Comparison of ENCODE assay signal across 1 fruit fly cellular context in genomic region chr3R:13453955-13454354, dm6.
TF ChIP-seq lines count a peak whose summit lies in the region.

No protein-coding gene starts in this region.

TF ChIP-seq in whole organism, embryonic, 481 proteins besides CTCF, POLR2A, EP300 and RAD21 (continued from another document and continues in another):
- no peak for TF ChIP-seq Lhr (GFP tag; optimal IDR thresholded peaks at IDR 0.05; lab: Kevin White, UChicago)
- no peak for TF ChIP-seq CG8478 (optimal IDR thresholded peaks at IDR 0.05; lab: Kevin White, UChicago)
- TF ChIP-seq CG13296 (GFP tag; optimal IDR thresholded peaks at IDR 0.05; lab: Kevin White, UChicago): peak; percentile 49
- TF ChIP-seq Hsf (GFP tag; optimal IDR thresholded peaks at IDR 0.05; lab: Kevin White, UChicago): peak; percentile 51
- peak; percentile 45 for TF ChIP-seq CG6765 (GFP tag; optimal IDR thresholded peaks at IDR 0.05; lab: Kevin White, UChicago)
- peak; percentile 41 for TF ChIP-seq CG15601 (tag; optimal IDR thresholded peaks at IDR 0.05; lab: Kevin White, UChicago)
- TF ChIP-seq ham (GFP tag; IDR thresholded peaks at IDR 0.05; lab: Robert Waterston, UW): 0 out of 2 replicates have a peak, but pooled peaks have one; percentile 17
- no peak for TF ChIP-seq pb (GFP tag; optimal IDR thresholded peaks at IDR 0.05; lab: Kevin White, UChicago)
- TF ChIP-seq CG4404 (GFP tag; IDR thresholded peaks at IDR 0.05; lab: Robert Waterston, UW): peak; percentile 37; the same call in 1 of the 2 replicates
- peak; percentile 58; the same call in 1 of the 3 replicates for TF ChIP-seq CG7357 (GFP tag; IDR thresholded peaks at IDR 0.05; lab: Robert Waterston, UW)
- peak; percentile 73; the same call in 2 of the 3 replicates for TF ChIP-seq CG11695 (GFP tag; IDR thresholded peaks at IDR 0.05; lab: Robert Waterston, UW)
- peak; percentile 67 for TF ChIP-seq klu (GFP tag; IDR thresholded peaks at IDR 0.05; lab: Robert Waterston, UW)
- TF ChIP-seq gt (GFP tag; IDR thresholded peaks at IDR 0.05; lab: Robert Waterston, UW): no peak
- peak; percentile 21 for TF ChIP-seq CG18011 (GFP tag; optimal IDR thresholded peaks at IDR 0.05; lab: Kevin White, UChicago)
- peak; percentile 82 for TF ChIP-seq lilli (GFP tag; optimal IDR thresholded peaks at IDR 0.05; lab: Kevin White, UChicago)
- no peak for TF ChIP-seq Bgb (GFP tag; IDR thresholded peaks at IDR 0.05; lab: Robert Waterston, UW; ENCODE audit: partially characterized antibody)
- no peak for TF ChIP-seq tup (GFP tag; optimal IDR thresholded peaks at IDR 0.05; lab: Kevin White, UChicago)
- peak; percentile 21 for TF ChIP-seq CG9876 (GFP tag; optimal IDR thresholded peaks at IDR 0.05; lab: Kevin White, UChicago)
- TF ChIP-seq z (GFP tag; IDR thresholded peaks at IDR 0.05; lab: Robert Waterston, UW): no peak
- peak; percentile 54 for TF ChIP-seq gsb-n (tag; optimal IDR thresholded peaks at IDR 0.05; lab: Kevin White, UChicago)
- peak; percentile 64 for TF ChIP-seq E2f1 (GFP tag; IDR thresholded peaks at IDR 0.05; lab: Robert Waterston, UW)
- no peak for TF ChIP-seq maf-S (GFP tag; optimal IDR thresholded peaks at IDR 0.05; lab: Kevin White, UChicago)
- no peak for TF ChIP-seq CG16815 (GFP tag; optimal IDR thresholded peaks at IDR 0.05; lab: Kevin White, UChicago)
- no peak for TF ChIP-seq corto (GFP tag; optimal IDR thresholded peaks at IDR 0.05; lab: Kevin White, UChicago)
- peak; percentile 23 for TF ChIP-seq org-1 (GFP tag; optimal IDR thresholded peaks at IDR 0.05; lab: Kevin White, UChicago)
- TF ChIP-seq B-H2 (GFP tag; optimal IDR thresholded peaks at IDR 0.05; lab: Kevin White, UChicago): peak; percentile 5
- TF ChIP-seq cas (GFP tag; IDR thresholded peaks at IDR 0.05; lab: Robert Waterston, UW): peak; percentile 64; the same call in 1 of the 2 replicates
- no peak for TF ChIP-seq mld (GFP tag; IDR thresholded peaks at IDR 0.05; lab: Robert Waterston, UW; ENCODE audit: partially characterized antibody)
- TF ChIP-seq nom (GFP tag; optimal IDR thresholded peaks at IDR 0.05; lab: Kevin White, UChicago): no peak
- TF ChIP-seq sisA (GFP tag; IDR thresholded peaks at IDR 0.05; lab: Robert Waterston, UW): peak; percentile 61
- peak; percentile 39; the same call in 1 of the 2 replicates for TF ChIP-seq MBD-R2 (GFP tag; IDR thresholded peaks at IDR 0.05; lab: Robert Waterston, UW)
- TF ChIP-seq hkb (optimal IDR thresholded peaks at IDR 0.05; lab: Kevin White, UChicago): no peak
- TF ChIP-seq hkb (GFP tag; IDR thresholded peaks at IDR 0.05; lab: Robert Waterston, UW): peak; percentile 83; the same call in 1 of the 2 replicates
- peak; percentile 46; the same call in 1 of the 3 replicates for TF ChIP-seq croc (GFP tag; conservative IDR thresholded peaks at IDR 0.05; lab: Robert Waterston, UW)
- peak; percentile 31; the same call in 1 of the 2 replicates for TF ChIP-seq onecut (GFP tag; IDR thresholded peaks at IDR 0.05; lab: Robert Waterston, UW)
- peak; percentile 76 for TF ChIP-seq CG14014 (GFP tag; IDR thresholded peaks at IDR 0.05; lab: Robert Waterston, UW)
- peak; percentile 41 for TF ChIP-seq CG12744 (GFP tag; optimal IDR thresholded peaks at IDR 0.05; lab: Kevin White, UChicago)
- no peak for TF ChIP-seq CG13287 (GFP tag; IDR thresholded peaks at IDR 0.05; lab: Robert Waterston, UW; ENCODE audit: partially characterized antibody)
- TF ChIP-seq psq (GFP tag; optimal IDR thresholded peaks at IDR 0.05; lab: Kevin White, UChicago): no peak
- peak; percentile 14 for TF ChIP-seq Hr3 (GFP tag; optimal IDR thresholded peaks at IDR 0.05; lab: Kevin White, UChicago)
- TF ChIP-seq Asciz (GFP tag; optimal IDR thresholded peaks at IDR 0.05; lab: Kevin White, UChicago): peak; percentile 30
- TF ChIP-seq Gug (GFP tag; IDR thresholded peaks at IDR 0.05; lab: Robert Waterston, UW): peak; percentile 44; the same call in 2 of the 4 replicates
- no peak for TF ChIP-seq dmrt11E (tag; optimal IDR thresholded peaks at IDR 0.05; lab: Kevin White, UChicago)
- peak; percentile 62 for TF ChIP-seq CG14710 (tag; optimal IDR thresholded peaks at IDR 0.05; lab: Kevin White, UChicago)
- TF ChIP-seq CG3995 (GFP tag; optimal IDR thresholded peaks at IDR 0.05; lab: Kevin White, UChicago): no peak
- peak in 1 of 2 experiments; percentile 50 for TF ChIP-seq eve (GFP tag; optimal IDR thresholded peaks at IDR 0.05; lab: Kevin White, UChicago)
- TF ChIP-seq CG10209 (GFP tag; optimal IDR thresholded peaks at IDR 0.05; lab: Kevin White, UChicago): peak; percentile 61
- TF ChIP-seq Doc3 (GFP tag; IDR thresholded peaks at IDR 0.05; lab: Robert Waterston, UW; ENCODE audit: partially characterized antibody): no peak
- no peak for TF ChIP-seq BEAF-32 (GFP tag; optimal IDR thresholded peaks at IDR 0.05; lab: Kevin White, UChicago)
- TF ChIP-seq Sox102F (GFP tag; optimal IDR thresholded peaks at IDR 0.05; lab: Kevin White, UChicago): peak; percentile 75
- TF ChIP-seq Six4 (GFP tag; optimal IDR thresholded peaks at IDR 0.05; lab: Kevin White, UChicago): peak; percentile 41
- peak; percentile 52 for TF ChIP-seq CG12104 (GFP tag; optimal IDR thresholded peaks at IDR 0.05; lab: Kevin White, UChicago)
- TF ChIP-seq Adf1 (GFP tag; IDR thresholded peaks at IDR 0.05; lab: Robert Waterston, UW): 0 out of 2 replicates have a peak, but pooled peaks have one; percentile 29
- no peak for TF ChIP-seq hth (optimal IDR thresholded peaks at IDR 0.05; lab: Kevin White, UChicago)
- no peak for TF ChIP-seq CkIIα-i1 (GFP tag; IDR thresholded peaks at IDR 0.05; lab: Robert Waterston, UW)
- 0 out of 2 replicates have a peak, but pooled peaks have one; percentile 32 for TF ChIP-seq peb (GFP tag; IDR thresholded peaks at IDR 0.05; lab: Robert Waterston, UW)
- peak; percentile 67 for TF ChIP-seq CG17829 (tag; optimal IDR thresholded peaks at IDR 0.05; lab: Kevin White, UChicago)
- TF ChIP-seq CG12769 (tag; optimal IDR thresholded peaks at IDR 0.05; lab: Kevin White, UChicago): peak; percentile 46
- no peak for TF ChIP-seq NC2β (GFP tag; optimal IDR thresholded peaks at IDR 0.05; lab: Kevin White, UChicago)
- peak; percentile 59 for TF ChIP-seq Awh (GFP tag; IDR thresholded peaks at IDR 0.05; lab: Robert Waterston, UW)
- TF ChIP-seq CG17328 (GFP tag; IDR thresholded peaks at IDR 0.05; lab: Robert Waterston, UW): peak; percentile 47; the same call in 1 of the 2 replicates
- TF ChIP-seq lmd (GFP tag; IDR thresholded peaks at IDR 0.05; lab: Robert Waterston, UW): peak; percentile 79; the same call in 1 of the 2 replicates
- no peak for TF ChIP-seq amos (GFP tag; IDR thresholded peaks at IDR 0.05; lab: Robert Waterston, UW; ENCODE audit: partially characterized antibody)
- TF ChIP-seq CG31388 (GFP tag; optimal IDR thresholded peaks at IDR 0.05; lab: Kevin White, UChicago): peak; percentile 17
- TF ChIP-seq mam (GFP tag; optimal IDR thresholded peaks at IDR 0.05; lab: Kevin White, UChicago): peak; percentile 68
- peak; percentile 59 for TF ChIP-seq CG14667 (GFP tag; IDR thresholded peaks at IDR 0.05; lab: Robert Waterston, UW)
- TF ChIP-seq Sox100B (GFP tag; optimal IDR thresholded peaks at IDR 0.05; lab: Kevin White, UChicago): peak; percentile 64
- TF ChIP-seq CG2202 (tag; optimal IDR thresholded peaks at IDR 0.05; lab: Kevin White, UChicago): no peak
- no peak for TF ChIP-seq luna (GFP tag; optimal IDR thresholded peaks at IDR 0.05; lab: Kevin White, UChicago)
- peak; percentile 77 for TF ChIP-seq dmrt99B (tag; optimal IDR thresholded peaks at IDR 0.05; lab: Kevin White, UChicago)
- peak; percentile 50 for TF ChIP-seq Hmx (GFP tag; optimal IDR thresholded peaks at IDR 0.05; lab: Kevin White, UChicago)
- TF ChIP-seq sd (tag; optimal IDR thresholded peaks at IDR 0.05; lab: Kevin White, UChicago): peak; percentile 86
- no peak for TF ChIP-seq CG31365 (tag; optimal IDR thresholded peaks at IDR 0.05; lab: Kevin White, UChicago)
- TF ChIP-seq ATbp (GFP tag; optimal IDR thresholded peaks at IDR 0.05; lab: Kevin White, UChicago): peak; percentile 47
- no peak for TF ChIP-seq Ets97D (GFP tag; optimal IDR thresholded peaks at IDR 0.05; lab: Kevin White, UChicago)
- TF ChIP-seq CG10274 (GFP tag; optimal IDR thresholded peaks at IDR 0.05; lab: Kevin White, UChicago): peak; percentile 26
- no peak for TF ChIP-seq aop (GFP tag; IDR thresholded peaks at IDR 0.05; lab: Robert Waterston, UW)
- peak; percentile 52 for TF ChIP-seq Camta (GFP tag; optimal IDR thresholded peaks at IDR 0.05; lab: Kevin White, UChicago)
- peak; percentile 28 for TF ChIP-seq shn (GFP tag; optimal IDR thresholded peaks at IDR 0.05; lab: Kevin White, UChicago)
- TF ChIP-seq Oaz (GFP tag; IDR thresholded peaks at IDR 0.05; lab: Robert Waterston, UW): peak; percentile 52; the same call in 1 of the 2 replicates
- TF ChIP-seq CG5180 (GFP tag; optimal IDR thresholded peaks at IDR 0.05; lab: Kevin White, UChicago): peak; percentile 31
- no peak for TF ChIP-seq ato (GFP tag; IDR thresholded peaks at IDR 0.05; lab: Robert Waterston, UW; ENCODE audit: partially characterized antibody)
- 0 out of 3 replicates have a peak, but pooled peaks have one; percentile 40 for TF ChIP-seq CG11560 (tag; IDR thresholded peaks at IDR 0.05; lab: Robert Waterston, UW)
- TF ChIP-seq Vsx1 (GFP tag; optimal IDR thresholded peaks at IDR 0.05; lab: Kevin White, UChicago): peak; percentile 52
- peak; percentile 47 for TF ChIP-seq CG6254 (GFP tag; optimal IDR thresholded peaks at IDR 0.05; lab: Kevin White, UChicago)
- no peak for TF ChIP-seq MESR4 (GFP tag; optimal IDR thresholded peaks at IDR 0.05; lab: Kevin White, UChicago)
- peak; percentile 7 for TF ChIP-seq trh (GFP tag; optimal IDR thresholded peaks at IDR 0.05; lab: Kevin White, UChicago)
- TF ChIP-seq CG13123 (GFP tag; optimal IDR thresholded peaks at IDR 0.05; lab: Kevin White, UChicago): no peak
- peak; percentile 41; the same call in 1 of the 2 replicates for TF ChIP-seq toy (GFP tag; IDR thresholded peaks at IDR 0.05; lab: Robert Waterston, UW)
- TF ChIP-seq H15 (GFP tag; IDR thresholded peaks at IDR 0.05; lab: Robert Waterston, UW): 0 out of 3 replicates have a peak, but pooled peaks have one; percentile 53
- TF ChIP-seq wdn (GFP tag; IDR thresholded peaks at IDR 0.05; lab: Robert Waterston, UW): peak; percentile 59
- peak; percentile 57; the same call in 2 of the 3 replicates for TF ChIP-seq Mrtf (GFP tag; IDR thresholded peaks at IDR 0.05; lab: Robert Waterston, UW)
- TF ChIP-seq vnd (GFP tag; IDR thresholded peaks at IDR 0.05; lab: Robert Waterston, UW; ENCODE audit: partially characterized antibody): no peak
- no peak for TF ChIP-seq sima (GFP tag; optimal IDR thresholded peaks at IDR 0.05; lab: Kevin White, UChicago)
- TF ChIP-seq ab (GFP tag; optimal IDR thresholded peaks at IDR 0.05; lab: Kevin White, UChicago): no peak
- peak; percentile 73 for TF ChIP-seq zfh1 (GFP tag; IDR thresholded peaks at IDR 0.05; lab: Robert Waterston, UW)
- TF ChIP-seq CG10959 (GFP tag; IDR thresholded peaks at IDR 0.05; lab: Robert Waterston, UW): no peak
- TF ChIP-seq CG15696 (tag; optimal IDR thresholded peaks at IDR 0.05; lab: Kevin White, UChicago): no peak
- TF ChIP-seq pum (GFP tag; optimal IDR thresholded peaks at IDR 0.05; lab: Kevin White, UChicago): peak; percentile 33
- TF ChIP-seq Side (GFP tag; optimal IDR thresholded peaks at IDR 0.05; lab: Kevin White, UChicago): peak; percentile 41
- TF ChIP-seq D19B (GFP tag; optimal IDR thresholded peaks at IDR 0.05; lab: Kevin White, UChicago): peak; percentile 77
- TF ChIP-seq vfl (GFP tag; optimal IDR thresholded peaks at IDR 0.05; lab: Kevin White, UChicago): no peak
- peak; percentile 79 for TF ChIP-seq tgo (GFP tag; IDR thresholded peaks at IDR 0.05; lab: Robert Waterston, UW)
- TF ChIP-seq CG2712 (tag; optimal IDR thresholded peaks at IDR 0.05; lab: Kevin White, UChicago): peak; percentile 82
- peak; percentile 78 for TF ChIP-seq CG30403 (GFP tag; optimal IDR thresholded peaks at IDR 0.05; lab: Kevin White, UChicago)
- TF ChIP-seq nerfin-1 (tag; optimal IDR thresholded peaks at IDR 0.05; lab: Kevin White, UChicago): peak; percentile 47
- TF ChIP-seq Ptx1 (GFP tag; IDR thresholded peaks at IDR 0.05; lab: Robert Waterston, UW): peak; percentile 79
- TF ChIP-seq HLHmδ (GFP tag; optimal IDR thresholded peaks at IDR 0.05; lab: Kevin White, UChicago): no peak
- peak; percentile 22 for TF ChIP-seq CG2875 (GFP tag; optimal IDR thresholded peaks at IDR 0.05; lab: Kevin White, UChicago)
- TF ChIP-seq CG18262 (tag; optimal IDR thresholded peaks at IDR 0.05; lab: Kevin White, UChicago): peak; percentile 79
- no peak for TF ChIP-seq CG4707 (GFP tag; optimal IDR thresholded peaks at IDR 0.05; lab: Kevin White, UChicago)
- no peak for TF ChIP-seq slou (GFP tag; optimal IDR thresholded peaks at IDR 0.05; lab: Kevin White, UChicago)
- TF ChIP-seq fd64A (GFP tag; optimal IDR thresholded peaks at IDR 0.05; lab: Kevin White, UChicago): no peak
- peak; percentile 66; the same call in 2 of the 3 replicates for TF ChIP-seq CG34422 (GFP tag; IDR thresholded peaks at IDR 0.05; lab: Robert Waterston, UW)
- TF ChIP-seq CG17612 (GFP tag; IDR thresholded peaks at IDR 0.05; lab: Robert Waterston, UW): peak; percentile 49; the same call in 1 of the 2 replicates
- TF ChIP-seq CG15011 (GFP tag; optimal IDR thresholded peaks at IDR 0.05; lab: Kevin White, UChicago): peak; percentile 44
- peak; percentile 44 for TF ChIP-seq Usf (GFP tag; optimal IDR thresholded peaks at IDR 0.05; lab: Kevin White, UChicago)
- TF ChIP-seq crp (GFP tag; optimal IDR thresholded peaks at IDR 0.05; lab: Kevin White, UChicago): no peak
- TF ChIP-seq CG10654 (GFP tag; optimal IDR thresholded peaks at IDR 0.05; lab: Kevin White, UChicago): peak; percentile 31
- peak; percentile 16 for TF ChIP-seq crc (GFP tag; optimal IDR thresholded peaks at IDR 0.05; lab: Kevin White, UChicago)
- TF ChIP-seq kay (GFP tag; optimal IDR thresholded peaks at IDR 0.05; lab: Kevin White, UChicago): peak; percentile 36
- TF ChIP-seq unc-4 (GFP tag; IDR thresholded peaks at IDR 0.05; lab: Robert Waterston, UW; ENCODE audit: partially characterized antibody): no peak
- TF ChIP-seq D19A (tag; optimal IDR thresholded peaks at IDR 0.05; lab: Kevin White, UChicago): peak; percentile 92
- peak; percentile 57 for TF ChIP-seq CG12219 (GFP tag; optimal IDR thresholded peaks at IDR 0.05; lab: Kevin White, UChicago)
- peak; percentile 78; the same call in 1 of the 2 replicates for TF ChIP-seq CG31441 (GFP tag; IDR thresholded peaks at IDR 0.05; lab: Robert Waterston, UW)
- no peak for TF ChIP-seq CG8924 (tag; optimal IDR thresholded peaks at IDR 0.05; lab: Kevin White, UChicago)
- TF ChIP-seq Nf-YC (tag; optimal IDR thresholded peaks at IDR 0.05; lab: Kevin White, UChicago): no peak
- no peak for TF ChIP-seq bbx (GFP tag; IDR thresholded peaks at IDR 0.05; lab: Robert Waterston, UW; ENCODE audit: partially characterized antibody)
